Worm (Caenorhabditis elegans): Measurements from ENCODE around the gene C27C12.4.

Gene C27C12.4

DNA sequence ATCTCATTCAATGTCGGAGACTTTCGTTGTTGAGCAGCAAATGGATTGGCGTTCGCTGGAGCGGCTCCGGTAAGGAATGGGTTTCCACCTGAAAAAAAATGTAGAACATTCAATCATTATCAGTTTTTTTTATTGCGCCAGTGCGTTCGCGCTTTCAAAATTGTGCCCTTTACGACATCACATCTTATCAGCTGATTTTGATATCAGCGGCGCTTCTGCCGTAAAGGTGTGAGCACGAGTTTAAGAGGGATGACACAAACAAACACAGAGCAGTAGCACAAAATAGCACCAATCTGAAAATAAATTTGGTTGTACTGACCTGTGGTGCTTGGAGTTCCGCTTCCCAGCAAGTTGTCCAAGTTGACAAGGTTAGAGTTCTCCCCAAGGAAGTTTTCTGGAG is 37.2 kb upstream of the C27C12.4 start:
- TF ChIP-seq cog-1 (tag; optimal IDR thresholded peaks at IDR 0.05), result no peak
- TF ChIP-seq T22C8.4 (GFP tag; IDR thresholded peaks at IDR 0.05), result no peak
- no peak for TF ChIP-seq ref-1 (GFP tag; conservative IDR thresholded peaks at IDR 0.05)
- no peak for TF ChIP-seq ztf-23 (GFP tag; IDR thresholded peaks at IDR 0.05)
- no peak for TF ChIP-seq ztf-29 (GFP tag; IDR thresholded peaks at IDR 0.05)
- TF ChIP-seq med-1 (GFP tag; optimal IDR thresholded peaks at IDR 0.05; ENCODE audit: insufficient read depth), result no peak
- no peak for TF ChIP-seq klf-2 (GFP tag; conservative IDR thresholded peaks at IDR 0.05)
- TF ChIP-seq tab-1 (GFP tag; IDR thresholded peaks at IDR 0.05), result no peak
- no peak for TF ChIP-seq flt-1 (GFP tag; IDR thresholded peaks at IDR 0.05)

DNA sequence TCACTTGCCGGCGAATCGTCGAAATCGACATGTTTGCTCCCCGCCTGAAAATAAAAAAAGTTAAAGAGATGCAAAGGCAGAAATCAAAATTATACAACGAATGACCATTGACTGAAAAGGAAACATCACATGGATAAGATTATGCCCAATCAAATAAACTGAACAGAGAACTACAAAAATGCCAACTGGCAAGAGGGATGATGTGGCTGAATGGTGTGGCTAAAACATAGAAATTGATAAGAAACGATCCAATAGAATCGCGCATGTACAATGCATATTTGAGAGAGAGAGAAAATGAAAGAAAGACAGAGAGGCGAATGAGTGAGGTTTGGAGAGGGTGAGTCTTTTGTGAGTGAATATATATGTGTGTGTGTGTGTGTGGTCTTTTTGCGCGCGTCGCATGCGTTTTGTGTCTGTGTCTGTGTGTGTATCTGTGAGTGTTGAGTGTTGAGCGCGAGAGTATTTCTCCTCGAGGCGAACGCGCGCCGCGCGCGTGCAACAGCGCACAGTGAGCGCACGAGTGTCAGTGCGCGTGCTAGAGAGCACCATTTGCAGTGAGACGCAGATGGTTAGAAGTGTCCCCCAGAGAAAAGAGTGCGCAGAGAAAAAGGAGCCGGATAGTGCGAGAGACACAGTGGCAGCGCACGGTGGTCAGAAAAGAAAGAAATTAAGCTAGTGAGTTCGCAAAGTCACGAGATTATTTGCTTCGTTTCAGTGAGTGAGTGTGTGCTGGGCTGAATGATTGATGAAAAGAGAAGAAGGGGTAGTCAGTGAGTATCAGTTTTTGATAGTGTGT is 35.2 kb upstream of the C27C12.4 start, which contains the start of gene epn-1:
TSS of gene epn-1 (minus strand) at position 51 of the 796 bp plus-strand sequence.
- no peak for TF ChIP-seq klf-2 (GFP tag; conservative IDR thresholded peaks at IDR 0.05)
- peak; percentile 60; the same call in 1 of the 2 replicates for TF ChIP-seq ztf-23 (GFP tag; IDR thresholded peaks at IDR 0.05)
- TF ChIP-seq ztf-29 (GFP tag; IDR thresholded peaks at IDR 0.05), result no peak
- TF ChIP-seq med-1 (GFP tag; optimal IDR thresholded peaks at IDR 0.05; ENCODE audit: insufficient read depth), result no peak
- TF ChIP-seq tab-1 (GFP tag; IDR thresholded peaks at IDR 0.05), result 0 out of 2 replicates have a peak, but pooled peaks have one; percentile 64
- no peak for TF ChIP-seq ref-1 (GFP tag; conservative IDR thresholded peaks at IDR 0.05)
- TF ChIP-seq cog-1 (tag; optimal IDR thresholded peaks at IDR 0.05), result peak; percentile 93
- peak; percentile 27 for TF ChIP-seq T22C8.4 (GFP tag; IDR thresholded peaks at IDR 0.05)
- peak; percentile 82; the same call in 1 of the 2 replicates for TF ChIP-seq flt-1 (GFP tag; IDR thresholded peaks at IDR 0.05)

DNA sequence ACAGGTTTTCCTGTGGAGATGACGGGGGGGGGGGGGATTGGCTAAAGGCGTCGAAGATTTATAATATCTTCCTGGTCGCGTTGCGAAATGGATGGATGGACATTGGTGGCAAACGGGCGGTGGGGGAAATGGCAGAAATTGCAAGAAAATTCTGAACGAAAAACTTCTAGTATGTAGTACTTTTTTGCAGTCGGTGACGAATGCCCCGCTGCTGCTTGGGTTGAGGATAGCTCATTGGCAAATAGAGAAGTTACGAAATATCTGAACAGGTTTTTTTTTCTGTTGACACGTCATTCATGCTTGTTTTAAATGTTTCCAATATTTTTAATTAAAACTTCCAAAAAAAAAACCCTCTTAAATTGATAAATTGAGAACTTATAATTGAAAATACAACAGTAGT is 34.4 kb upstream of the C27C12.4 start:
- TF ChIP-seq ztf-29 (GFP tag; IDR thresholded peaks at IDR 0.05), result no peak
- TF ChIP-seq T22C8.4 (GFP tag; IDR thresholded peaks at IDR 0.05), result no peak
- TF ChIP-seq cog-1 (tag; optimal IDR thresholded peaks at IDR 0.05), result no peak
- no peak for TF ChIP-seq med-1 (GFP tag; optimal IDR thresholded peaks at IDR 0.05; ENCODE audit: insufficient read depth)
- no peak for TF ChIP-seq tab-1 (GFP tag; IDR thresholded peaks at IDR 0.05)
- TF ChIP-seq ztf-23 (GFP tag; IDR thresholded peaks at IDR 0.05), result no peak
- TF ChIP-seq ref-1 (GFP tag; conservative IDR thresholded peaks at IDR 0.05), result no peak
- TF ChIP-seq flt-1 (GFP tag; IDR thresholded peaks at IDR 0.05), result no peak
- TF ChIP-seq klf-2 (GFP tag; conservative IDR thresholded peaks at IDR 0.05), result no peak

DNA sequence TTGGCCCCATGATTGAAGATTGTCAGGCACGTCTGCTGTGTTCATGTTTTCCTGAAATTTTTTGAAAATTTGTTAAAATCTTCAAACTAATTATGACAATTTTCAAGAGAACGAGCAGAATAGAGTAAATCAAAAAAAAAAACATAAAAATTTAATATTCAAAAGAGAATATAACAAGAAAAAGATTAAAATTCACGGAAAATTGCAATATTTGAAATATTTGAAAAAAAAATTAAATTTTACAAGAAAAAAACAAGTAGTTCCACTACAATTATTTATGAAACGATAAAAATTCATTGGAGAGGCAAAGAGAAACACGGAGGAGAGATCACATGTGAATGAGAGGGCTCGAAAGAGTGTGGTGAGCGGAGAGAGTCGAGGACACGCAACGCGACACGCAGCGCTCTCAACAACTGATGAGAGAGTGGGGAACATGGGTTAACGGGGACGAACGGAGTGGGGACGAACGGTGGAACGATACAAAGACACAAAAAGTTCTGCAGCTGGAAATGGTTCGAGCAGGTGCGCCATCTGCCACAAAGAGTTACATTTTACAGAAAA is 29.3 kb upstream of the C27C12.4 start, which contains the start of gene mbk-1:
TSS of gene mbk-1 (minus strand) at position 51 of the 561 bp plus-strand sequence.
- TF ChIP-seq T22C8.4 (GFP tag; IDR thresholded peaks at IDR 0.05) (no peak), cog-1 (tag; optimal IDR thresholded peaks at IDR 0.05) (peak; percentile 65)

DNA sequence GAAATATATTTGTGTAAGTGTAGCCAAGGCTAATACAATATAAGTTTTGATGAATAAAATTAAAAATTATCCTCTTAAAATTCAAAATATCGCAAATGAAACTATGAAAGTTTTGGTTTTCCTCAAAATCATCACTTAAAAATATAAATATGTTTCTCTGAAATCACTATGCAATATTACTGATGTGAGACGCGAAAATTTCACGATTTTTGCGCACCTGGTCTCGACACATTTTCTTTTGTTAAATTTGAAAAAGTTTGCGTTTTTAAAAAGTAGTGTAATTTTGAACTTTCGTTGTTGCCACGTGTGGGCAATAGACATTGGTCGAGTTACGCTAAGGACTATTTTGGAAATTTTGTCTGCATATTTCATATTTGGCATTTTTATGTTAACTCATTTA is 25.1 kb upstream of the C27C12.4 start:
- TF ChIP-seq ztf-29 (GFP tag; IDR thresholded peaks at IDR 0.05) (no peak), T22C8.4 (GFP tag; IDR thresholded peaks at IDR 0.05) (no peak), ref-1 (GFP tag; conservative IDR thresholded peaks at IDR 0.05) (no peak), cog-1 (tag; optimal IDR thresholded peaks at IDR 0.05) (no peak), med-1 (GFP tag; optimal IDR thresholded peaks at IDR 0.05; ENCODE audit: insufficient read depth) (no peak), flt-1 (GFP tag; IDR thresholded peaks at IDR 0.05) (no peak), klf-2 (GFP tag; conservative IDR thresholded peaks at IDR 0.05) (no peak), ztf-23 (GFP tag; IDR thresholded peaks at IDR 0.05) (no peak), tab-1 (GFP tag; IDR thresholded peaks at IDR 0.05) (no peak)

DNA sequence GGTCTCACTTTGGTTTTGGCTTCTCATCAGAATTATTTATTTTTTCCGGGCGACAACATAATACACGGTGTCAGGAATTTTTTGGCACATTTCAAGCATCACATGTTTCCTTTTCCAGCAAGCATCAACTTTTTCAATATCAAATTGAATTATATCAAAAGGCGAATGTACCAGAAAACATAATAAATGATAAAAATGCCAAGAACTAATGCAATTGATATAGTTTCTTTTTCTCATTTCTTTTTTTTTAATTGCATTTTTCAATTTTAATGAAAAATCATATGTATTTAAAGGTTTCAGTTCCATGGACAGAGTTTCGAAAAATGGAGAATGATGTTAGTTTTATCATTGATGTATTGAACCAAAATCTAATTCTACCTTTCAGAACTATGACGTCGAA is 22.4 kb upstream of the C27C12.4 start, which contains the start of gene dpf-2:
TSS of gene dpf-2 (plus strand) at position 301 of the 400 bp plus-strand sequence.
- TF ChIP-seq ztf-23 (GFP tag; IDR thresholded peaks at IDR 0.05) (no peak), ztf-29 (GFP tag; IDR thresholded peaks at IDR 0.05) (no peak), klf-2 (GFP tag; conservative IDR thresholded peaks at IDR 0.05) (no peak), cog-1 (tag; optimal IDR thresholded peaks at IDR 0.05) (no peak), ref-1 (GFP tag; conservative IDR thresholded peaks at IDR 0.05) (no peak), tab-1 (GFP tag; IDR thresholded peaks at IDR 0.05) (no peak), T22C8.4 (GFP tag; IDR thresholded peaks at IDR 0.05) (no peak), med-1 (GFP tag; optimal IDR thresholded peaks at IDR 0.05; ENCODE audit: insufficient read depth) (no peak), flt-1 (GFP tag; IDR thresholded peaks at IDR 0.05) (no peak)

DNA sequence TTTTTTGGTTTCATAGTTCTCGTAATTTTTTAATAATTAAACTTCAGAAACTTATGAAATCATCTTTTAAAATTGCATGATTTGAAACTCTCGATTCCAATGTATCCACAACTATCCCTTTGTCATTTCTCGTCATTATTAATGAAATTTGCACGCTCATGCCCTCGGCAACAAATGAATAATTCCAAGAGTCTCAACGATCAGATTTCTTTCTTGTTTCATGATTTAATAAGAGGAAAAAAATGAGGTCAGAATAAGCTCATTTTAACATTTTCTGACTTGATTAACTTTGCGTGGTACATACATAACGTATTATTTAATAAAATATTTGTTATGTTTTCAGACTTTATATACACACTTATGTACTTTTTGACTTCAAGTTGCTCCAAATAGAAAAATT is 15.5 kb upstream of the C27C12.4 start:
- TF ChIP-seq ref-1 (GFP tag; conservative IDR thresholded peaks at IDR 0.05), result no peak
- no peak for TF ChIP-seq ztf-23 (GFP tag; IDR thresholded peaks at IDR 0.05)
- TF ChIP-seq klf-2 (GFP tag; conservative IDR thresholded peaks at IDR 0.05), result no peak
- TF ChIP-seq tab-1 (GFP tag; IDR thresholded peaks at IDR 0.05), result no peak
- TF ChIP-seq med-1 (GFP tag; optimal IDR thresholded peaks at IDR 0.05; ENCODE audit: insufficient read depth), result no peak
- no peak for TF ChIP-seq cog-1 (tag; optimal IDR thresholded peaks at IDR 0.05)
- no peak for TF ChIP-seq flt-1 (GFP tag; IDR thresholded peaks at IDR 0.05)
- TF ChIP-seq T22C8.4 (GFP tag; IDR thresholded peaks at IDR 0.05), result no peak

DNA sequence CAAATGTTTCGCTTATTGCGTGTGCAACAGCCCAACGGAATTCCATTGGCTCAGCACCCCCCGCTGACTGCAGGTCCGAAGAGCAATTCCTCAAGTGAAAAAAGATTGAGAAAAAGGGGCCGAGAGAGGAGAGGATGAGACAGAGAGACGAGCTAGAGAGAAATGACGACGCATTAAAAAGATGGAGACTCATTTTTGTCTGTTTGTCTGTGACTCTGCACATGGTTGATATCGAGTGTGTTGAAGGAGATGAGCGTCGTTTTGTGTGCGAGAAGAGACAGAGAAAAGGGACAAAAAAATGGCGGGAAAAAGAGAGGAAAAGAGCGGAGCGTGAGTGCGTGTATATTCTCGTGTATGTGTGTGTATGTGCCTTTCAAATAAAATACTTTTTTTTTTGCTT is 12.9 kb upstream of the C27C12.4 start:
- TF ChIP-seq ztf-29 (GFP tag; IDR thresholded peaks at IDR 0.05), result 0 out of 2 replicates have a peak, but pooled peaks have one; percentile 7
- 0 out of 2 replicates have a peak, but pooled peaks have one; percentile 42 for TF ChIP-seq ztf-23 (GFP tag; IDR thresholded peaks at IDR 0.05)
- TF ChIP-seq tab-1 (GFP tag; IDR thresholded peaks at IDR 0.05), result no peak
- peak; percentile 47; the same call in 1 of the 2 replicates for TF ChIP-seq flt-1 (GFP tag; IDR thresholded peaks at IDR 0.05)
- TF ChIP-seq cog-1 (tag; optimal IDR thresholded peaks at IDR 0.05), result peak; percentile 75

DNA sequence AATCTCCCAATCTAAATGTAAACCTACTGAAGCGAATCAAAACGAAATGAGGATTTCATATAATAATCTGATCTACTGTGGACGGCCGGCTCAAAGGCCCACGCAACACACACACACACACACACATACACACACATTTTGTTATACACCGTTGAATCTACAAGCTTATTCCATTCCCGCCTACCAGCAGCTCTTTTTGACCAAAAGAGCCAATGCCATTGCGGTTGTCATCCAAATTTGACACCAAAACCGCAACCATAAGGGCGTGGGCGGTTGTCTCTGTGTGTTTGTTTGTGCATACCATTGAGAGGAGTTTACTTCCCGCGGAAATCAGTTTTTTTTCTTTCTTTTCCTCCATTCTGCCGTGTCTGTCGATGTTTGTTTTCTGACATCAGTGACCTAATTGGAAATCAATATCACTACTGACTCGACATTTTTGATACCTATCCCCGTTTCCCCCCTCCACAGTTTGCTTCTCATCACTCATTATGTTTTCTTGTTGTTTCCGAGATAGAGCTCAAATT is 11.0 kb upstream of the C27C12.4 start:
- TF ChIP-seq med-1 (GFP tag; optimal IDR thresholded peaks at IDR 0.05; ENCODE audit: insufficient read depth), result no peak
- TF ChIP-seq ref-1 (GFP tag; conservative IDR thresholded peaks at IDR 0.05), result no peak
- no peak for TF ChIP-seq flt-1 (GFP tag; IDR thresholded peaks at IDR 0.05)
- no peak for TF ChIP-seq cog-1 (tag; optimal IDR thresholded peaks at IDR 0.05)
- no peak for TF ChIP-seq ztf-29 (GFP tag; IDR thresholded peaks at IDR 0.05)
- no peak for TF ChIP-seq klf-2 (GFP tag; conservative IDR thresholded peaks at IDR 0.05)
- TF ChIP-seq ztf-23 (GFP tag; IDR thresholded peaks at IDR 0.05), result no peak
- TF ChIP-seq T22C8.4 (GFP tag; IDR thresholded peaks at IDR 0.05), result no peak
- no peak for TF ChIP-seq tab-1 (GFP tag; IDR thresholded peaks at IDR 0.05)

Data from whole organism, midembryonic.